Worm (Caenorhabditis elegans) whole organism, L3 larva: ENCODE results near the gene zip-9.

Source experiments
- elt-1 ChIP-seq: fragments of 150-350 bp; optimal IDR thresholded peaks from 2 replicates; lab custom pipeline; 2014; ENCODE audit warnings: missing biosample characterization, missing genetic modification characterization
- nhr-11 ChIP-seq: fragments of 150-350 bp; optimal IDR thresholded peaks from 2 replicates; lab custom pipeline; 2014; ENCODE audit warnings: missing biosample characterization, missing genetic modification characterization
- nhr-12 ChIP-seq: fragments of 150-350 bp; optimal IDR thresholded peaks from 2 replicates; lab custom pipeline; 2014; ENCODE audit warnings: missing biosample characterization, missing genetic modification characterization
- nhr-28 ChIP-seq: fragments of 150-350 bp; optimal IDR thresholded peaks from 2 replicates; lab custom pipeline; 2014; ENCODE audit warnings: missing biosample characterization, missing genetic modification characterization
- skn-1 ChIP-seq: fragments of 150-350 bp; optimal IDR thresholded peaks from 2 replicates; lab custom pipeline; 2014; ENCODE audit warnings: missing biosample characterization, missing genetic modification characterization
- ztf-11 ChIP-seq: fragments of 150-350 bp; optimal IDR thresholded peaks from 2 replicates; lab custom pipeline; 2014; ENCODE audit warnings: missing biosample characterization, missing genetic modification characterization

DNA sequence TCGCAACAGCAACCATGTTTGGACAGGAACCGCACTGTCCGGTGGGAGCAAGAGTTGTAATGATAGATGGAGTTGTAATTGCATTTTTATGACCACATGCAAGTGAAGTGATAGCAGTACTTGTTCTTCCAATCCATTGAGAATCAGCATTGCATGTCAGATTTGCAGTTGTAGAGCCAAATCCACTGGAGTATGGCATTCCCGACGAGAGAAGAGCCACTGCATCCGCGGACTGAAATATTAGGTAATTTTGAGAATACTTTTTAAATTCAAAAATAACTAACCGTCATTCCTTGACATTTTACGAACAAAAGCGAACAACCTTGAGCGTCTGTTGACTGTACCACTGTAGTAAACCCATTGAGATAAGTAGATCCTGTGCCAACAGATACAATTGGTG lies 32.8 kb downstream of the zip-9 start:
- no peak for TF ChIP-seq nhr-28 (tag; lab: Kevin White, UChicago)
- no peak for TF ChIP-seq skn-1 (tag; lab: Kevin White, UChicago)
- no peak for TF ChIP-seq nhr-11 (tag; lab: Kevin White, UChicago)
- no peak for TF ChIP-seq ztf-11
- TF ChIP-seq nhr-12 = no peak
- no peak for TF ChIP-seq elt-1
